Fruit fly (Drosophila melanogaster) whole organism, pupa: ENCODE data around the gene dcma.

Source experiments
- CG13204 ChIP-seq: fragments of 200-800 bp; sonication (Bioruptor generic); optimal IDR thresholded peaks from 2 replicates; lab custom pipeline; 2018; ENCODE audit warnings: missing biosample characterization, mild to moderate bottlenecking, missing genetic modification characterization, moderate library complexity
- CG15710 ChIP-seq: fragments of 200-800 bp; sonication (Bioruptor generic); optimal IDR thresholded peaks from 2 replicates; lab custom pipeline; 2018; ENCODE audit warnings: missing biosample characterization, mild to moderate bottlenecking, missing genetic modification characterization, moderate library complexity
- Ets98B ChIP-seq: fragments of 200-800 bp; sonication (Bioruptor generic); IDR thresholded peaks from 2 replicates; pipeline ENCODE4 v1.3.6; 2022; ENCODE audit warnings: missing biosample characterization, missing genetic modification characterization
- Pif1B ChIP-seq: fragments of 200-800 bp; sonication (Bioruptor generic); optimal IDR thresholded peaks from 3 replicates; lab custom pipeline; 2016; ENCODE audit warnings: missing biosample characterization, missing genetic modification characterization

dm6 chr2L:4684361-4684760, 10.2 kb upstream of the dcma start, which contains the start of gene Elba1:
- no peak for TF ChIP-seq CG15710 (tag; lab: Kevin White, UChicago)
- TF ChIP-seq Pif1B (GFP tag; lab: Kevin White, UChicago): no peak
- no peak for TF ChIP-seq CG13204 (GFP tag; lab: Kevin White, UChicago)
- no peak for TF ChIP-seq Ets98B
